Worm (Caenorhabditis elegans) whole organism, L1 larva: ENCODE data around the gene emb-30.
A peak's percentile ranks its signal among the peaks of the same experiment; 100 is the strongest.

ENCODE experiments used
- C04F5.9 ChIP-seq: sonication (generic microtip); optimal IDR thresholded peaks from 2 replicates; lab custom pipeline; 2016; ENCODE audit warnings: missing genetic modification characterization, missing compliant biosample characterization
- C16A3.4 ChIP-seq: fragments of 150-350 bp; optimal IDR thresholded peaks from 2 replicates; lab custom pipeline; 2014; ENCODE audit warnings: missing biosample characterization, missing genetic modification characterization
- F16B12.6 ChIP-seq: fragments of 150-350 bp; optimal IDR thresholded peaks from 2 replicates; lab custom pipeline; 2014; ENCODE audit warnings: missing biosample characterization, missing genetic modification characterization
- Y116A8C.19 ChIP-seq: sonication (generic microtip); optimal IDR thresholded peaks from 2 replicates; lab custom pipeline; 2016; ENCODE audit warnings: missing compliant biosample characterization, missing genetic modification characterization, borderline replicate concordance
- aha-1 ChIP-seq: fragments of 150-350 bp; optimal IDR thresholded peaks from 2 replicates; lab custom pipeline; 2014; ENCODE audit warnings: missing biosample characterization, missing genetic modification characterization
- alr-1 ChIP-seq: fragments of 200-800 bp; sonication (Bioruptor generic); optimal IDR thresholded peaks from 2 replicates; lab custom pipeline; 2018; ENCODE audit warnings: borderline replicate concordance, mild to moderate bottlenecking, missing genetic modification characterization, missing compliant biosample characterization
- aly-2 ChIP-seq: fragments of 150-350 bp; optimal IDR thresholded peaks from 2 replicates; lab custom pipeline; 2014; ENCODE audit warnings: missing biosample characterization, missing genetic modification characterization
- blmp-1 ChIP-seq: fragments of 150-350 bp; optimal IDR thresholded peaks from 2 replicates; lab custom pipeline; 2014; ENCODE audit warnings: missing biosample characterization, missing genetic modification characterization
- ceh-63 ChIP-seq: fragments of 200-800 bp; sonication (Bioruptor generic); optimal IDR thresholded peaks from 2 replicates; lab custom pipeline; 2018; ENCODE audit warnings: mild to moderate bottlenecking, missing genetic modification characterization, missing compliant biosample characterization
- ceh-8 ChIP-seq: fragments of 200-800 bp; sonication (Bioruptor generic); optimal IDR thresholded peaks from 2 replicates; lab custom pipeline; 2018; ENCODE audit warnings: mild to moderate bottlenecking, missing genetic modification characterization, moderate library complexity, missing compliant biosample characterization
- ceh-90 ChIP-seq: sonication (generic microtip); optimal IDR thresholded peaks from 2 replicates; lab custom pipeline; 2016; ENCODE audit warnings: missing genetic modification characterization, missing compliant biosample characterization
- ces-1 ChIP-seq: fragments of 150-350 bp; optimal IDR thresholded peaks from 2 replicates; lab custom pipeline; 2014; ENCODE audit warnings: missing biosample characterization, missing genetic modification reagents, missing genetic modification characterization
- dpl-1 ChIP-seq, 3 experiments: fragments of 150-350 bp in 2 of 3; sonication (generic microtip) in 1 of 3; optimal IDR thresholded peaks; 2 replicates each; lab custom pipeline; 2014 to 2017; ENCODE audit warnings: missing biosample characterization in 3 of 3, missing genetic modification characterization in 3 of 3, missing genetic modification reagents in 3 of 3
- dsc-1 ChIP-seq: sonication (generic microtip); optimal IDR thresholded peaks from 2 replicates; lab custom pipeline; 2016; ENCODE audit warnings: mild to moderate bottlenecking, missing genetic modification characterization, missing compliant biosample characterization
- efl-1 ChIP-seq, 4 experiments: fragments of 150-350 bp; optimal IDR thresholded peaks in 3 of 4; peaks in 1 of 4; 1 replicate in 1 of 4; 2 replicates in 3 of 4; lab custom pipeline; 2014; ENCODE audit warnings: missing biosample characterization in 2 of 4, missing genetic modification characterization in 2 of 4, missing genetic modification reagents in 2 of 4
- egl-27 ChIP-seq, 2 experiments: fragments of 150-350 bp in 1 of 2; sonication (generic microtip); optimal IDR thresholded peaks; 3 replicates each; lab custom pipeline; 2017 to 2018; ENCODE audit warnings: missing biosample characterization in 2 of 2, missing genetic modification characterization in 2 of 2, missing genetic modification reagents in 2 of 2
- elt-3 ChIP-seq, 6 experiments: fragments of 150-350 bp in 1 of 6; sonication (generic microtip); optimal IDR thresholded peaks; 2 replicates each; lab custom pipeline; 2017 to 2018; ENCODE audit warnings: missing biosample characterization in 6 of 6, missing genetic modification characterization in 6 of 6, inconsistent platforms in 1 of 6
- fkh-4 ChIP-seq: sonication (generic microtip); optimal IDR thresholded peaks from 2 replicates; lab custom pipeline; 2016; ENCODE audit warnings: missing compliant biosample characterization, missing genetic modification characterization, borderline replicate concordance
- fkh-8 ChIP-seq: sonication (generic microtip); optimal IDR thresholded peaks from 2 replicates; lab custom pipeline; 2016; ENCODE audit warnings: mild to moderate bottlenecking, missing genetic modification characterization, missing compliant biosample characterization
- fos-1 ChIP-seq: fragments of 150-350 bp; optimal IDR thresholded peaks from 2 replicates; lab custom pipeline; 2014; ENCODE audit warnings: missing biosample characterization, missing genetic modification characterization
- hlh-4 ChIP-seq: sonication (generic microtip); optimal IDR thresholded peaks from 2 replicates; lab custom pipeline; 2016; ENCODE audit warnings: mild to moderate bottlenecking, missing genetic modification characterization, missing compliant biosample characterization
- hpl-2 ChIP-seq: fragments of 150-350 bp; optimal IDR thresholded peaks from 2 replicates; lab custom pipeline; 2014; ENCODE audit warnings: missing biosample characterization, missing genetic modification reagents, missing genetic modification characterization
- irx-1 ChIP-seq: sonication (generic microtip); optimal IDR thresholded peaks from 2 replicates; lab custom pipeline; 2016; ENCODE audit warnings: missing genetic modification characterization, missing compliant biosample characterization
- isw-1 ChIP-seq: fragments of 200-800 bp; sonication (Bioruptor generic); IDR thresholded peaks from 2 replicates; pipeline ENCODE4 v1.3.6; 2022; ENCODE audit warnings: missing genetic modification characterization, missing compliant biosample characterization
- jun-1 ChIP-seq: fragments of 150-350 bp; optimal IDR thresholded peaks from 2 replicates; lab custom pipeline; 2014; ENCODE audit warnings: missing biosample characterization, missing genetic modification reagents, missing genetic modification characterization
- lin-14 ChIP-seq: fragments of 200-800 bp; sonication (Bioruptor generic); optimal IDR thresholded peaks from 2 replicates; lab custom pipeline; 2018; ENCODE audit warnings: mild to moderate bottlenecking, missing genetic modification characterization, moderate library complexity, missing compliant biosample characterization
- lin-39 ChIP-seq: fragments of 150-350 bp; optimal IDR thresholded peaks from 2 replicates; lab custom pipeline; 2014; ENCODE audit warnings: missing biosample characterization, missing genetic modification reagents, missing genetic modification characterization
- lir-3 ChIP-seq: sonication (generic microtip); optimal IDR thresholded peaks from 2 replicates; lab custom pipeline; 2016; ENCODE audit warnings: mild to moderate bottlenecking, missing genetic modification characterization, moderate library complexity, missing compliant biosample characterization; ENCODE audit not compliant: poor library complexity
- mab-9 ChIP-seq: fragments of 200-800 bp; sonication (Bioruptor generic); IDR thresholded peaks from 2 replicates; pipeline ENCODE4 v1.3.6; 2022; ENCODE audit warnings: missing genetic modification reagents, missing genetic modification characterization, missing compliant biosample characterization
- mdl-1 ChIP-seq, 2 experiments: fragments of 150-350 bp; optimal IDR thresholded peaks; 2 replicates each; lab custom pipeline; 2014 to 2017; ENCODE audit warnings: missing biosample characterization in 2 of 2, missing genetic modification characterization in 2 of 2, inconsistent platforms in 1 of 2
- nhr-28 ChIP-seq: fragments of 150-350 bp; optimal IDR thresholded peaks from 2 replicates; lab custom pipeline; 2014; ENCODE audit warnings: missing biosample characterization, missing genetic modification characterization
- nhr-77 ChIP-seq: fragments of 150-350 bp; optimal IDR thresholded peaks from 2 replicates; lab custom pipeline; 2014; ENCODE audit warnings: missing biosample characterization, missing genetic modification characterization
- nhr-84 ChIP-seq: sonication (generic microtip); optimal IDR thresholded peaks from 2 replicates; lab custom pipeline; 2017; ENCODE audit warnings: missing biosample characterization, missing genetic modification characterization
- nhr-90 ChIP-seq: sonication (generic microtip); optimal IDR thresholded peaks from 2 replicates; lab custom pipeline; 2016; ENCODE audit warnings: mild to moderate bottlenecking, missing genetic modification characterization, missing compliant biosample characterization; ENCODE audit not compliant: poor library complexity
- pax-3 ChIP-seq: fragments of 200-800 bp; sonication (Bioruptor generic); optimal IDR thresholded peaks from 2 replicates; lab custom pipeline; 2018; ENCODE audit warnings: mild to moderate bottlenecking, missing genetic modification characterization, moderate library complexity, missing compliant biosample characterization
- pqm-1 ChIP-seq: sonication (generic microtip); optimal IDR thresholded peaks from 3 replicates; lab custom pipeline; 2017; ENCODE audit warnings: missing biosample characterization, missing genetic modification characterization
- rnt-1 ChIP-seq: sonication (generic microtip); optimal IDR thresholded peaks from 2 replicates; lab custom pipeline; 2016; ENCODE audit warnings: mild to moderate bottlenecking, missing genetic modification characterization, moderate library complexity, missing compliant biosample characterization
- sox-4 ChIP-seq: sonication (generic microtip); optimal IDR thresholded peaks from 2 replicates; lab custom pipeline; 2016; ENCODE audit warnings: missing genetic modification characterization, missing compliant biosample characterization
- sptf-1 ChIP-seq: fragments of 150-350 bp; optimal IDR thresholded peaks from 2 replicates; lab custom pipeline; 2014; ENCODE audit warnings: missing biosample characterization, missing genetic modification characterization
- sup-37 ChIP-seq: fragments of 200-800 bp; sonication (Bioruptor generic); optimal IDR thresholded peaks from 2 replicates; lab custom pipeline; 2018; ENCODE audit warnings: mild to moderate bottlenecking, missing genetic modification characterization, missing compliant biosample characterization
- swsn-7 ChIP-seq: sonication (generic microtip); optimal IDR thresholded peaks from 2 replicates; lab custom pipeline; 2016; ENCODE audit warnings: missing genetic modification characterization, missing compliant biosample characterization
- tbx-2 ChIP-seq: sonication (generic microtip); optimal IDR thresholded peaks from 2 replicates; lab custom pipeline; 2016; ENCODE audit warnings: missing genetic modification characterization, missing compliant biosample characterization
- unc-30 ChIP-seq: sonication (generic microtip); optimal IDR thresholded peaks from 2 replicates; lab custom pipeline; 2017; ENCODE audit warnings: missing biosample characterization, missing genetic modification characterization
- unc-62 ChIP-seq: fragments of 150-350 bp; optimal IDR thresholded peaks from 2 replicates; lab custom pipeline; 2014; ENCODE audit warnings: missing biosample characterization, missing genetic modification reagents, missing genetic modification characterization
- unc-98 ChIP-seq: fragments of 200-800 bp; sonication (Bioruptor generic); IDR thresholded peaks from 2 replicates; pipeline ENCODE4 v1.3.6; 2022; ENCODE audit warnings: missing genetic modification characterization, missing compliant biosample characterization
- zip-4 ChIP-seq: fragments of 200-800 bp; sonication (Bioruptor generic); optimal IDR thresholded peaks from 2 replicates; lab custom pipeline; 2018; ENCODE audit warnings: mild to moderate bottlenecking, missing genetic modification characterization, moderate library complexity, missing compliant biosample characterization
- ztf-11 ChIP-seq, 2 experiments: sonication (generic microtip); optimal IDR thresholded peaks; 2 replicates each; lab custom pipeline; 2016 to 2017; ENCODE audit warnings: missing genetic modification characterization in 2 of 2, missing biosample characterization in 1 of 2, missing compliant biosample characterization in 1 of 2

emb-30 gene

DNA sequence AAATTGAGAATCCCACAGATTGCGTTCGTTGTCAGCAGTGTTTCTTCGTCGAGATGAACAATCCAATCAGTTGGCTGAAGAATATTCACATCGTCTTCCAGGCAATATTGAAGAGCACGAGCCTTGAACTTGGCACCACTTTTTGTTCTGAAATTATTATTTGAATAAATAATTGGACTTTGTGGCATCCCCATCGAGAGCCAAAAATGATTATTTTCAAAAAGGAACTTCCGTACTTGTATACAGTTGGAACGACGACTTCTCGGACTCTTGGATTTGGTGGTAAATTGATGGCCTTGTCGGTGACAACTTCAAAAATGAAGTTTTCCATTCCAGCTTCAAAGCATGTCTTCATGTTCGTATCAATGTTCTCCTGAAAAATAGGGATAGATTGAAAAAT lies 30.7 kb upstream of the emb-30 start:
- TF ChIP-seq dsc-1 (tag; lab: Kevin White, UChicago), result no peak
- no peak for TF ChIP-seq sox-4 (tag; lab: Kevin White, UChicago)
- no peak for TF ChIP-seq jun-1 (tag; lab: Kevin White, UChicago)
- TF ChIP-seq nhr-84 (tag; lab: Kevin White, UChicago), result no peak
- no peak for TF ChIP-seq fkh-8 (tag; lab: Kevin White, UChicago)
- no peak for TF ChIP-seq ceh-8 (GFP tag; lab: Kevin White, UChicago)

DNA sequence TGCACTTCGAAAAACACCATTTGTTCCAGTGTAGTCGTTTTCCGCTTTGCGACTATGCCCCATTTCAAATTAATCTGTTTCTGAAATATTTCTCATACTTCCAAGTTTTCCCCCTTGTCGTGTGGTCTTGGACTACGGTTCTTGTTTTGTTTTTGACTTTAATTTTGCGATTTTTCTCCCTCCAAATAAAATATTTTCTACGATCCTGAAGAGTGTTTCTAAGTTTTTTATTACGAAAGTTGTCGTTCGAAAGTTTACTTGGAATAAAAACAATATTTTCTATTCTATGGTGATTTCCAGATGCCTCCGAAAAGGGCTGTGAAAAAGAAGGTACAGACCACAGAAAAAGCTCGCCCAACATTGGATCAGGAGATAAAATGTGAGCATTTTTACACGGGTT lies 26.6 kb upstream of the emb-30 start, which contains the start of gene tag-342:
Gene tag-342, plus strand, starts transcription at position 301 of the 400 bp plus-strand sequence.
- TF ChIP-seq hlh-4 (tag; lab: Kevin White, UChicago) (no peak), pax-3 (tag; lab: Kevin White, UChicago) (no peak), hpl-2 (no peak), ztf-11 (tag; optimal IDR thresholded peaks at IDR 0.05; lab: Kevin White, UChicago) (no peak), alr-1 (tag; lab: Kevin White, UChicago) (no peak), ceh-90 (no peak), lir-3 (tag; lab: Kevin White, UChicago) (no peak), ceh-63 (GFP tag; lab: Kevin White, UChicago) (no peak)
- TF ChIP-seq, all 84 proteins: peak for 0

ce11 chrIII:9467095-9467494 lies 25.8 kb upstream of the emb-30 start, which contains the start of gene baf-1:
baf-1 (plus strand) TSS chrIII:9467464.
- no peak for TF ChIP-seq C04F5.9
- TF ChIP-seq aha-1, result no peak
- peak; percentile 19 for TF ChIP-seq pax-3 (tag; lab: Kevin White, UChicago)
- no peak for TF ChIP-seq sptf-1 (tag; lab: Kevin White, UChicago)
- no peak for TF ChIP-seq egl-27 (tag; optimal IDR thresholded peaks at IDR 0.05; lab: Kevin White, UChicago)
- no peak for TF ChIP-seq aly-2 (tag; lab: Kevin White, UChicago)
- TF ChIP-seq lin-14 (GFP tag; lab: Kevin White, UChicago), result peak; percentile 55
- TF ChIP-seq F16B12.6 (tag; lab: Kevin White, UChicago), result peak; percentile 40
- TF ChIP-seq fos-1, result peak; percentile 1
- TF ChIP-seq nhr-77, result peak; percentile 39
- no peak for TF ChIP-seq mab-9
- TF ChIP-seq ztf-11 (tag; optimal IDR thresholded peaks at IDR 0.05; lab: Kevin White, UChicago), result peak in 1 of 2 experiments; percentile 10
- TF ChIP-seq irx-1 (tag; lab: Kevin White, UChicago), result no peak
- no peak for TF ChIP-seq zip-4 (GFP tag; lab: Kevin White, UChicago)
- peak in 1 of 2 experiments; percentile 3 for TF ChIP-seq mdl-1 (tag; optimal IDR thresholded peaks at IDR 0.05; lab: Kevin White, UChicago)
- TF ChIP-seq unc-62 (GFP tag; lab: Kevin White, UChicago), result no peak
- TF ChIP-seq Y116A8C.19, result no peak
- TF ChIP-seq isw-1, result peak; percentile 57
- no peak for TF ChIP-seq unc-30 (tag; lab: Kevin White, UChicago)
- no peak for TF ChIP-seq pqm-1 (tag; lab: Kevin White, UChicago)
- TF ChIP-seq lin-39 (tag; lab: Kevin White, UChicago), result peak; percentile 2
- TF ChIP-seq rnt-1, result peak; percentile 83
- TF ChIP-seq tbx-2, result peak; percentile 60
- no peak for TF ChIP-seq ces-1 (GFP tag; lab: Kevin White, UChicago)
- peak; percentile 70 to 80 (median 75) for TF ChIP-seq dpl-1 (GFP tag; optimal IDR thresholded peaks at IDR 0.05; lab: Kevin White, UChicago)
- TF ChIP-seq swsn-7 (tag; lab: Kevin White, UChicago), result peak; percentile 68
- TF ChIP-seq elt-3 (tag; optimal IDR thresholded peaks at IDR 0.05; lab: Kevin White, UChicago), result peak in 1 of 6 experiments; percentile 54
- no peak for TF ChIP-seq fkh-4 (tag; lab: Kevin White, UChicago)
- TF ChIP-seq dsc-1 (tag; lab: Kevin White, UChicago), result peak; percentile 44
- peak; percentile 75 to 77 for TF ChIP-seq efl-1 (optimal IDR thresholded peaks at IDR 0.05; lab: Kevin White, UChicago)
- TF ChIP-seq efl-1 (GFP tag; optimal IDR thresholded peaks at IDR 0.05 in 1 of 2; lab: Kevin White, UChicago), result peak; percentile 70 to 97
- TF ChIP-seq sup-37, result no peak
- TF ChIP-seq nhr-28 (tag; lab: Kevin White, UChicago), result no peak
- TF ChIP-seq blmp-1 (tag; lab: Kevin White, UChicago), result peak; percentile 30
- no peak for TF ChIP-seq unc-98 (GFP tag; lab: Robert Waterston, UW)
- no peak for TF ChIP-seq nhr-84 (tag; lab: Kevin White, UChicago)
- TF ChIP-seq nhr-90 (tag; lab: Kevin White, UChicago), result peak; percentile 77
- peak; percentile 59 for TF ChIP-seq lir-3 (tag; lab: Kevin White, UChicago)
- TF ChIP-seq C16A3.4 (tag; lab: Kevin White, UChicago), result peak; percentile 50
